Worm (Caenorhabditis elegans): ENCODE data around the gene F31D5.1.
A peak's percentile ranks its signal among the peaks of the same experiment; 100 is the strongest.

The F31D5.1 gene

DNA sequence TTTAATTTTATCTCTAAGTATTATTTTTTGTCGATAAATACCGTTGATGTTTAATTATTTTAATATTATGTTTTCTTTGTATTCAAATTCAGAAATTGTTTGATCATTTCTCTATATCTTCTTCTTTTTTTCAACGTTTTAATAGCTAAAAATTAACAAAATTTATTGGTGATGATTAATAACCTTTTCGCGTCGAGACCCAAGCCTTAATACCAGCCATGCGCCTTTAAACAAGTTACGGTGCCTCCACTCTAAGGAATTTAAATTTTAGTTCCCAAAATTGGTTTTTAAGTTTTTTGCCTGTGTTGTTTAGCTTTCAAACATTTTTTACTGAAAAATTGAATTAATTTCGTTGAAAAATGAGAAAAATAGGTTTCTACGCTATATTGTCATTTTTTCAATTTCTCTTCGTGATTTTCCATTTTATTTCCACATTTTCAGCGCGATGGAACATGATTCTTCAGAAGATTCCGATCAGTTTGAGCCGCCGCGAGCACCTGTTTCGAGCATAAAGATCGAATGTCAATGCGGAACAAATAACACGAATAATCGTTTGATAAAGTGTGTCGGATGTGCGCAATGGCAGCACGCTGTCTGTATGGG is 10.0 kb downstream of the F31D5.1 start, which contains the start of gene C16A11.3 (continued):
- TF ChIP-seq unc-130 (GFP tag; optimal IDR thresholded peaks at IDR 0.05), result peak; percentile 70
- TF ChIP-seq lsl-1 (GFP tag; optimal IDR thresholded peaks at IDR 0.05), result peak; percentile 75
- no peak for TF ChIP-seq egl-18 (GFP tag; IDR thresholded peaks at IDR 0.05)
- TF ChIP-seq madf-6 (GFP tag; IDR thresholded peaks at IDR 0.05), result peak; percentile 87
- TF ChIP-seq Y53G8AR.9 (GFP tag; conservative IDR thresholded peaks at IDR 0.05), result peak; percentile 75; the same call in 1 of the 2 replicates
- no peak for TF ChIP-seq ceh-58 (GFP tag; IDR thresholded peaks at IDR 0.05)
- no peak for TF ChIP-seq chd-7 (tag; optimal IDR thresholded peaks at IDR 0.05)
- TF ChIP-seq snpc-3.4 (tag; optimal IDR thresholded peaks at IDR 0.05), result peak; percentile 65
- TF ChIP-seq F33H1.4 (GFP tag; IDR thresholded peaks at IDR 0.05), result peak; percentile 74
- peak; percentile 76; the same call in 1 of the 2 replicates for TF ChIP-seq Y56A3A.18 (GFP tag; IDR thresholded peaks at IDR 0.05)
- TF ChIP-seq hrde-1 (tag; optimal IDR thresholded peaks at IDR 0.05; ENCODE audit: borderline replicate concordance), result peak; percentile 91
- peak; percentile 12 for TF ChIP-seq lin-54 (GFP tag; optimal IDR thresholded peaks at IDR 0.05)
- TF ChIP-seq hmg-1.2 (GFP tag; IDR thresholded peaks at IDR 0.05), result peak; percentile 32; the same call in 1 of the 2 replicates
- TF ChIP-seq aptf-3 (GFP tag; IDR thresholded peaks at IDR 0.05), result no peak
- TF ChIP-seq madf-3 (GFP tag; IDR thresholded peaks at IDR 0.05), result 0 out of 2 replicates have a peak, but pooled peaks have one; percentile 54
- TF ChIP-seq ekl-4 (GFP tag; IDR thresholded peaks at IDR 0.05), result peak; percentile 72
- peak; percentile 64 for TF ChIP-seq snpc-1.3 (tag; optimal IDR thresholded peaks at IDR 0.05; ENCODE audit: insufficient read depth)

DNA sequence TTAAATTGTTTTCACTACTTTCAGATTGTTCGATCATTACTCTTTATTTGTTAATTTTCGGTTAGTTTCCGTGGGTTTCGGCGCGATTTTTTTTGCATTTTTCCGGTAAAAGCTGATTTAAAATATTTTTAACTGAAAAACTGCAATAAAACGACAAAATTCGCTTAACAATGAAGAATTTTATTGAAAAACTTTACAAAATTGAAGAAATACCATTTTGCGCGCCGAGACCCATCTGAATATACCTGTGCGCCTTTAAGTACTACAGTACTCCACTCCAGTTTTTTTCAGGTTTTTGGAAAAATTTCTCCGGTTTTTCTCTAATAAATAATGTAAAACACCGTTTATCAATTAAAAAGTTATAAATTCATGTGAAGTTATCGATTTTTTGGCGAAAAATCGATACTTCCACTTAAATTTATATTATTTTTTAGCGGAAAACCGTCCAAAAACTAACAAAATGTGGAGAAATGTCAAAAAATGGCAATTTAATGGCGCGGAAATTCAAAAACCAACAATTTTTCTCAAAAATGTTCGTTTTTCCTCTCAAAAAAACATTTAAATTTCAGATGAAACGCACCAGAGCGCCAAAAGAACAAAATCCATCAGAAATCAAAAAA is 11.8 kb downstream of the F31D5.1 start, which contains the start of gene C16A11.10:
TSS of gene C16A11.10 (plus strand) at position 570 of the 620 bp plus-strand sequence.
- TF ChIP-seq Y95B8A.8 (GFP tag; IDR thresholded peaks at IDR 0.05), result no peak
- TF ChIP-seq madf-6 (GFP tag; IDR thresholded peaks at IDR 0.05), result peak; percentile 78
- TF ChIP-seq atf-7 (tag; optimal IDR thresholded peaks at IDR 0.05), result no peak
- peak; percentile 75 for TF ChIP-seq F33H1.4 (GFP tag; IDR thresholded peaks at IDR 0.05)
- peak; percentile 8 for TF ChIP-seq lin-54 (GFP tag; optimal IDR thresholded peaks at IDR 0.05)
- peak; percentile 22; the same call in 1 of the 2 replicates for TF ChIP-seq madf-8 (GFP tag; conservative IDR thresholded peaks at IDR 0.05)
- TF ChIP-seq madf-3 (GFP tag; IDR thresholded peaks at IDR 0.05), result no peak
- TF ChIP-seq somi-1 (GFP tag; optimal IDR thresholded peaks at IDR 0.05), result no peak
- TF ChIP-seq lsl-1 (GFP tag; optimal IDR thresholded peaks at IDR 0.05), result peak; percentile 77
- TF ChIP-seq xnd-1 (tag; optimal IDR thresholded peaks at IDR 0.05), result peak; percentile 52
- TF ChIP-seq let-607 (tag; optimal IDR thresholded peaks at IDR 0.05), result no peak
- TF ChIP-seq nhr-80 (tag; optimal IDR thresholded peaks at IDR 0.05), result no peak
- no peak for TF ChIP-seq efl-1 (GFP tag; optimal IDR thresholded peaks at IDR 0.05)
- no peak for TF ChIP-seq pbrm-1 (GFP tag; IDR thresholded peaks at IDR 0.05)
- no peak for TF ChIP-seq unc-130 (GFP tag; optimal IDR thresholded peaks at IDR 0.05)

DNA sequence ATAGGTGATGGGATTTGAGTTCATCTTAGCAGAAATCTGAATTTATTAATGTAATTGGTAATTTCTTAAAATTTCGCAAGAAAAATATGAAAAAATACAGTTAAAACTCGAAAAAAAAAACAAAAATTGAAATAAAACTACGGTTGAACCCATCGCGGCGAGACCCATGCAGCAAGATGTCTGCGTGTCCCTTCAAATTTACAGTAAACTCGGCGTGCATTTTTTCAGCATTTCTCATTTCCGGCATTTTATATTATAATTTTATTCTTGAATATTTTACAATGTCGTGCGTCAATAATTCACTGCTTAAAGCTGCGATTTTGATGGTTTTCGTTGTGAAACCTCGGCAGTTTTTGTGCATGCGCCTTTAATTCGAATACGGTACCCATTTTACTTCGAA is 16.8 kb downstream of the F31D5.1 start, which contains the start of gene fbxc-43:
TSS of gene fbxc-43 (minus strand) at position 38 of the 400 bp plus-strand sequence.
- TF ChIP-seq ets-4 (GFP tag; optimal IDR thresholded peaks at IDR 0.05), result no peak
- peak; percentile 72 for TF ChIP-seq lsl-1 (GFP tag; optimal IDR thresholded peaks at IDR 0.05)
- peak; percentile 75 for TF ChIP-seq F33H1.4 (GFP tag; IDR thresholded peaks at IDR 0.05)
- TF ChIP-seq xnd-1 (tag; optimal IDR thresholded peaks at IDR 0.05), result peak; percentile 63
- no peak for TF ChIP-seq madf-3 (GFP tag; IDR thresholded peaks at IDR 0.05)
- peak; percentile 24 for TF ChIP-seq him-1 (tag; optimal IDR thresholded peaks at IDR 0.05)
- TF ChIP-seq lag-1 (GFP tag; IDR thresholded peaks at IDR 0.05), result no peak

DNA sequence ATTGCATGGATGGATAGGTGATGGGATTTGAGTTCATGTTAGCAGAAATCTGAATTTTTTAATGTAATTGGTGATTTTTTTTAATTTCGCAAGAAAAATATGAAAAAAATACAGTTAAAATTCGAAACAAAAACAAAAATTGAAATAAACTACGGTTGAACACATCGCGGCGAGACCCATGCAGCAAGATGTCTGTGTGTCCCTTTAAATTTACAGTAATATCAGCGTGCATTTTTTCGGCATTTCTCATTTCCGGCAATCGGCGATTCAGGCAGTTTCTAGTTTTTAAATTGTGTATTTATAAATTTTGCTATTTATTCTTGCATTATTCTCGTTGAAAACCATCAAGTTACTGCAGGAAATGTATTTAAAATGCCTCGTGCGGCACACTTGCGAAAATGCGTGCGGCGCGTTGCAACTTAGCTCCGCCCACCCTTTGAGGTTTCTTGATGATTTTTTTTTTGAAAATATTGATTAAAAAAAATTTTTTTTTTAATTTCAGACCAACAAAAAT is 18.6 kb downstream of the F31D5.1 start, which contains the start of the genes fbxc-44 and C16A11.2:
TSS of gene fbxc-44 (minus strand) at position 51 of the 514 bp plus-strand sequence.
TSS of gene C16A11.2 (plus strand) at position 503 of the 514 bp plus-strand sequence.
- no peak for TF ChIP-seq snpc-4 (GFP tag; optimal IDR thresholded peaks at IDR 0.05)
- peak in 2 of 4 experiments; percentile 4 to 57 for TF ChIP-seq snpc-4 (tag; optimal IDR thresholded peaks at IDR 0.05)
- TF ChIP-seq lsl-1 (GFP tag; optimal IDR thresholded peaks at IDR 0.05), result peak; percentile 96
- TF ChIP-seq madf-10 (tag; optimal IDR thresholded peaks at IDR 0.05), result no peak
- no peak for TF ChIP-seq unc-62 (GFP tag; optimal IDR thresholded peaks at IDR 0.05)
- no peak for TF ChIP-seq dox-1 (GFP tag; IDR thresholded peaks at IDR 0.05)
- TF ChIP-seq K11D2.4 (GFP tag; IDR thresholded peaks at IDR 0.05), result no peak
- TF ChIP-seq Y67H2A.10 (GFP tag; conservative IDR thresholded peaks at IDR 0.05), result no peak
- no peak for TF ChIP-seq let-526 (GFP tag; IDR thresholded peaks at IDR 0.05)
- TF ChIP-seq F57A8.1 (GFP tag; optimal IDR thresholded peaks at IDR 0.05), result no peak
- TF ChIP-seq nhr-179 (tag; optimal IDR thresholded peaks at IDR 0.05), result no peak
- no peak for TF ChIP-seq sdz-38 (tag; optimal IDR thresholded peaks at IDR 0.05)
- TF ChIP-seq fkh-3 (tag; optimal IDR thresholded peaks at IDR 0.05), result no peak

Measured in whole organism, young adult.